Fruit fly (Drosophila melanogaster) whole organism, embryonic: ENCODE measurements around the gene SrpRalpha.

ENCODE experiments used
- Bgb ChIP-seq: fragments of 200-800 bp; sonication (Bioruptor generic); IDR thresholded peaks from 2 replicates; pipeline ENCODE4 v1.3.6; 2022; ENCODE audit warnings: missing biosample characterization, missing genetic modification characterization; ENCODE audit not compliant: partially characterized antibody
- Blimp-1 ChIP-seq: fragments of 200-800 bp; sonication (Bioruptor generic); optimal IDR thresholded peaks from 3 replicates; lab custom pipeline; 2018; ENCODE audit warnings: missing biosample characterization, missing genetic modification characterization, mild to moderate bottlenecking, moderate library complexity, missing genetic modification reagents
- CG10366 ChIP-seq: fragments of 200-800 bp; sonication (Bioruptor generic); IDR thresholded peaks from 2 replicates; pipeline ENCODE4 v1.3.6; 2022; ENCODE audit warnings: missing biosample characterization, missing genetic modification characterization
- CG11247 ChIP-seq: fragments of 200-800 bp; sonication (Bioruptor generic); IDR thresholded peaks from 2 replicates; pipeline ENCODE4 v1.3.6; 2022; ENCODE audit warnings: missing biosample characterization, missing genetic modification characterization
- CG12391 ChIP-seq: fragments of 200-800 bp; sonication (Bioruptor generic); optimal IDR thresholded peaks from 3 replicates; lab custom pipeline; 2018; ENCODE audit warnings: missing biosample characterization, mild to moderate bottlenecking, missing genetic modification characterization, moderate library complexity
- CG15011 ChIP-seq: fragments of 200-800 bp; sonication (Bioruptor generic); optimal IDR thresholded peaks from 3 replicates; lab custom pipeline; 2018; ENCODE audit warnings: missing biosample characterization, mild to moderate bottlenecking, missing genetic modification characterization
- CG16779 ChIP-seq: fragments of 200-800 bp; sonication (Bioruptor generic); IDR thresholded peaks from 2 replicates; pipeline ENCODE4 v1.3.6; 2022; ENCODE audit warnings: missing biosample characterization, missing genetic modification characterization
- CG16813 ChIP-seq: fragments of 200-800 bp; sonication (Bioruptor generic); IDR thresholded peaks from 3 replicates; pipeline ENCODE4 v1.3.6; 2022; ENCODE audit warnings: missing biosample characterization, missing genetic modification characterization; ENCODE audit not compliant: partially characterized antibody
- CG16815 ChIP-seq: fragments of 200-800 bp; sonication (Bioruptor generic); optimal IDR thresholded peaks from 3 replicates; lab custom pipeline; 2017; ENCODE audit warnings: missing biosample characterization, mild to moderate bottlenecking, missing genetic modification characterization
- CG17612 ChIP-seq: fragments of 200-800 bp; sonication (Bioruptor generic); IDR thresholded peaks from 2 replicates; pipeline ENCODE4 v1.3.6; 2022; ENCODE audit warnings: missing biosample characterization, missing genetic modification characterization
- CG1832 ChIP-seq: fragments of 200-800 bp; sonication (Bioruptor generic); optimal IDR thresholded peaks from 2 replicates; lab custom pipeline; 2017; ENCODE audit warnings: missing biosample characterization, mild to moderate bottlenecking, missing genetic modification characterization, inconsistent platforms
- CG18619 ChIP-seq: fragments of 200-800 bp; sonication (Bioruptor generic); optimal IDR thresholded peaks from 3 replicates; lab custom pipeline; 2017; ENCODE audit warnings: missing biosample characterization, mild to moderate bottlenecking, missing genetic modification characterization
- CG2678 ChIP-seq: fragments of 200-800 bp; sonication (Bioruptor generic); optimal IDR thresholded peaks from 3 replicates; lab custom pipeline; 2019; ENCODE audit warnings: missing biosample characterization, mild to moderate bottlenecking, missing genetic modification characterization, moderate library complexity
- CG2712 ChIP-seq: fragments of 200-800 bp; optimal IDR thresholded peaks from 3 replicates; lab custom pipeline; 2019; ENCODE audit warnings: missing biosample characterization, mild to moderate bottlenecking, missing genetic modification characterization, moderate library complexity
- CG3065 ChIP-seq: fragments of 200-800 bp; sonication (Bioruptor generic); optimal IDR thresholded peaks from 2 replicates; lab custom pipeline; 2016; ENCODE audit warnings: missing biosample characterization, missing genetic modification characterization
- CG34376 ChIP-seq: fragments of 200-800 bp; sonication (Bioruptor generic); optimal IDR thresholded peaks from 2 replicates; lab custom pipeline; 2018; ENCODE audit warnings: missing biosample characterization, mild to moderate bottlenecking, missing genetic modification characterization
- CG34422 ChIP-seq: fragments of 200-800 bp; sonication (Bioruptor generic); IDR thresholded peaks from 3 replicates; pipeline ENCODE4 v1.3.6; 2022; ENCODE audit warnings: missing biosample characterization, missing genetic modification characterization
- CG3838 ChIP-seq: fragments of 200-800 bp; sonication (Bioruptor generic); optimal IDR thresholded peaks from 3 replicates; lab custom pipeline; 2016; ENCODE audit warnings: missing biosample characterization, missing genetic modification characterization
- CG4617 ChIP-seq: fragments of 200-800 bp; sonication (Bioruptor generic); optimal IDR thresholded peaks from 3 replicates; lab custom pipeline; 2016; ENCODE audit warnings: missing biosample characterization, missing genetic modification characterization, borderline replicate concordance
- CG5245 ChIP-seq: fragments of 200-800 bp; sonication (Bioruptor generic); optimal IDR thresholded peaks from 3 replicates; lab custom pipeline; 2016; ENCODE audit warnings: missing biosample characterization, missing genetic modification characterization
- CG5953 ChIP-seq: fragments of 200-800 bp; sonication (Bioruptor generic); IDR thresholded peaks from 2 replicates; pipeline ENCODE4 v1.3.6; 2022; ENCODE audit warnings: missing biosample characterization, missing genetic modification characterization
- CG6175 ChIP-seq: fragments of 200-800 bp; sonication (Bioruptor generic); IDR thresholded peaks from 3 replicates; pipeline ENCODE4 v1.3.6; 2022; ENCODE audit warnings: missing biosample characterization, missing genetic modification characterization
- CG6854 ChIP-seq: fragments of 200-800 bp; sonication (Bioruptor generic); optimal IDR thresholded peaks from 3 replicates; lab custom pipeline; 2017; ENCODE audit warnings: missing biosample characterization, mild to moderate bottlenecking, missing genetic modification characterization
- Camta ChIP-seq: fragments of 200-800 bp; sonication (Bioruptor generic); optimal IDR thresholded peaks from 2 replicates; lab custom pipeline; 2016; ENCODE audit warnings: missing biosample characterization, missing genetic modification characterization
- Chrac-16 ChIP-seq: fragments of 200-800 bp; sonication (Bioruptor generic); optimal IDR thresholded peaks from 3 replicates; lab custom pipeline; 2016; ENCODE audit warnings: missing biosample characterization, missing genetic modification characterization
- CoRest ChIP-seq: fragments of 200-800 bp; sonication (Bioruptor generic); optimal IDR thresholded peaks from 3 replicates; lab custom pipeline; 2018; ENCODE audit warnings: missing biosample characterization, mild to moderate bottlenecking, missing genetic modification characterization, moderate library complexity
- Dfd ChIP-seq, 2 experiments: fragments of >200 bp; optimal IDR thresholded peaks; 2 replicates each; lab custom pipeline; 2017; ENCODE audit warnings: missing biosample characterization in 2 of 2, missing genetic modification characterization in 2 of 2
- GATAe ChIP-seq: fragments of 200-800 bp; sonication (Bioruptor generic); conservative IDR thresholded peaks from 2 replicates; pipeline ENCODE4 v1.3.6; 2022; ENCODE audit warnings: missing biosample characterization, missing genetic modification characterization
- Gug ChIP-seq: fragments of 200-800 bp; sonication (Bioruptor generic); IDR thresholded peaks from 4 replicates; pipeline ENCODE4 v1.3.6; 2022; ENCODE audit warnings: missing biosample characterization, missing genetic modification characterization
- HLH4C ChIP-seq: fragments of 200-800 bp; sonication (Bioruptor generic); IDR thresholded peaks from 3 replicates; pipeline ENCODE4 v1.3.6; 2022; ENCODE audit warnings: missing biosample characterization, missing genetic modification characterization; ENCODE audit not compliant: partially characterized antibody
- Hey ChIP-seq: fragments of 200-800 bp; sonication (Bioruptor generic); optimal IDR thresholded peaks from 3 replicates; lab custom pipeline; 2018; ENCODE audit warnings: missing biosample characterization, mild to moderate bottlenecking, missing genetic modification characterization
- bab2 ChIP-seq: fragments of 200-800 bp; sonication (Bioruptor generic); optimal IDR thresholded peaks from 2 replicates; lab custom pipeline; 2016; ENCODE audit warnings: missing biosample characterization, missing genetic modification characterization
- br ChIP-seq: fragments of >200 bp; optimal IDR thresholded peaks from 2 replicates; lab custom pipeline; 2017
- danr ChIP-seq: fragments of 200-800 bp; sonication (Bioruptor generic); IDR thresholded peaks from 2 replicates; pipeline ENCODE4 v1.3.6; 2022; ENCODE audit warnings: missing biosample characterization, missing genetic modification characterization
- dysf ChIP-seq: fragments of 200-800 bp; sonication (Bioruptor generic); IDR thresholded peaks from 3 replicates; pipeline ENCODE4 v1.3.6; 2022; ENCODE audit warnings: missing biosample characterization, missing genetic modification characterization
- gem ChIP-seq: fragments of 200-800 bp; sonication (Bioruptor generic); optimal IDR thresholded peaks from 2 replicates; lab custom pipeline; 2019; ENCODE audit warnings: missing biosample characterization, mild to moderate bottlenecking, missing genetic modification characterization, moderate library complexity
- insv ChIP-seq, 2 experiments: fragments of 200-800 bp; sonication (Bioruptor generic); optimal IDR thresholded peaks; 3 replicates each; lab custom pipeline; 2016 to 2018; ENCODE audit warnings: missing biosample characterization in 2 of 2, missing genetic modification characterization in 2 of 2
- lbe ChIP-seq: fragments of 200-800 bp; sonication (Bioruptor generic); optimal IDR thresholded peaks from 2 replicates; lab custom pipeline; 2016; ENCODE audit warnings: missing biosample characterization, mild to moderate bottlenecking, missing genetic modification characterization
- lola ChIP-seq, 3 experiments: fragments of >200 bp in 2 of 3; fragments of 200-800 bp in 1 of 3; sonication (Bioruptor generic) in 1 of 3; optimal IDR thresholded peaks; 2 replicates each; lab custom pipeline; 2017 to 2019; ENCODE audit warnings: missing biosample characterization in 3 of 3, missing genetic modification characterization in 3 of 3, mild to moderate bottlenecking in 1 of 3, moderate library complexity in 1 of 3
- nerfin-2 ChIP-seq: fragments of 200-800 bp; sonication (Bioruptor generic); IDR thresholded peaks from 2 replicates; pipeline ENCODE4 v1.3.6; 2022; ENCODE audit warnings: missing biosample characterization, missing genetic modification characterization; ENCODE audit not compliant: partially characterized antibody
- odd ChIP-seq: fragments of 200-800 bp; sonication (Bioruptor generic); optimal IDR thresholded peaks from 2 replicates; lab custom pipeline; 2017; ENCODE audit warnings: missing biosample characterization, mild to moderate bottlenecking, missing genetic modification characterization
- salm ChIP-seq: fragments of 200-800 bp; sonication (Bioruptor generic); optimal IDR thresholded peaks from 2 replicates; lab custom pipeline; 2018; ENCODE audit warnings: missing biosample characterization, mild to moderate bottlenecking, missing genetic modification characterization
- sc ChIP-seq, 3 experiments: fragments of >200 bp in 2 of 3; fragments of 200-800 bp in 1 of 3; sonication (Bioruptor generic) in 1 of 3; optimal IDR thresholded peaks; 2 replicates in 2 of 3; 3 replicates in 1 of 3; lab custom pipeline; 2017; ENCODE audit warnings: mild to moderate bottlenecking in 1 of 3, missing biosample characterization in 1 of 3, missing genetic modification characterization in 1 of 3, missing genetic modification reagents in 1 of 3
- tin ChIP-seq: fragments of 200-800 bp; sonication (Bioruptor generic); optimal IDR thresholded peaks from 3 replicates; lab custom pipeline; 2016; ENCODE audit warnings: missing biosample characterization, missing genetic modification characterization
- trem ChIP-seq: fragments of 200-800 bp; optimal IDR thresholded peaks from 3 replicates; lab custom pipeline; 2019; ENCODE audit warnings: missing biosample characterization, mild to moderate bottlenecking, missing genetic modification characterization, moderate library complexity
- unpg ChIP-seq: fragments of 200-800 bp; sonication (Bioruptor generic); optimal IDR thresholded peaks from 3 replicates; lab custom pipeline; 2018; ENCODE audit warnings: missing biosample characterization, mild to moderate bottlenecking, missing genetic modification characterization, moderate library complexity
- zf30C ChIP-seq: fragments of 200-800 bp; sonication (Bioruptor generic); optimal IDR thresholded peaks from 3 replicates; lab custom pipeline; 2018; ENCODE audit warnings: missing biosample characterization, mild to moderate bottlenecking, missing genetic modification characterization

SrpRalpha gene

DNA sequence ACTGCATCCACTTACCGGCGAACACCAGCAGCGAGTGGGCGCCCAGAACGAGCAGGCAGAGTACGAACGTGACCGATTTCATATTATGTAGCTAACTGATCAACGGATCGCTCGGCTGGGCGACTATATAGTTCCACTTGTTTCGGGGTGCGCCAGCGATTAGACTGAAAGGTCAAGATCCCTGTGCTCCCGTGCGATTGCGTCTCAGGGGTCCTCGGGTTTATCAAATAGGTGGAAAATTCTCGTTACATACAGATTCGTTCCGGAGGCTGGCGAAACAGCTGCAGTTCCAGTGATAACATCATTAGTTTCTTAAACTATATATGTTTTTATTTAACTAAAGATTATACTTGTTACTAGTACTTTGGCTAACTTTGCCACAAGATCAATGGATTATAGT is 11.3 kb upstream of the SrpRalpha start, which contains the start of gene ssp7:
TSS of gene ssp7 (minus strand) at position 101 of the 400 bp plus-strand sequence.
- TF ChIP-seq CG34376 (GFP tag; lab: Kevin White, UChicago) (peak; percentile 20), CG2678 (tag; lab: Kevin White, UChicago) (no peak)
- TF ChIP-seq, all 482 proteins: peak for 1

DNA sequence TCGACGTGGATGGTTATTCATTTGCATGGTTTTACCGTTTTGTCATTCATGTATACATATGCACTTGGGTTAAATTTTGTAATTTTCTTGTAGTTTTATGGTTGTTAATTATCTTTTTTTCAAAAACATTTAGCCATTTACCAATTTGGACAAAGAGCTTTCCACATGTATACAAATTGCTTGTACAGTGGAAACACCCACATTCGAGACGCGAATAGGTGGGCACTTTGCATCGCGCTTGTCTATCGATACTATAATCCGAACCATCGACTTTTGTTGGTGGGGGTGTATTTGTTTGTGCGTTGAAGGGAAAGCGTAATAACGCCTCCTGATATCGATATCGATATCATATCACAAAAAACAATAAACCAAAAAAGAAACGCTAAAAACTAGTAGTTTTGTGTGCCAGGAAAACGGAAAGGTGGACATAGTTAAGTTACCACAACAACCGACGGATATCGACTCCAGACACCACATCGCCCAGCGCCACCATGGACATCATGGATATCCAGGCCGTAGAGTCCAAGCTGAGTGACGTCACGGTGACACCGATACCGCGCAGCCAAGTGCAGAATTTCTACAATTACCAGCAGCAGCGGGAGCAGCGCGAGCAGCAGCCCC is 8.8 kb upstream of the SrpRalpha start, which contains the start of gene CDK2AP1:
TSS of gene CDK2AP1 (plus strand) at position 294 of the 621 bp plus-strand sequence.
- TF ChIP-seq GATAe (GFP tag; lab: Robert Waterston, UW) (no peak), CG3838 (GFP tag; lab: Kevin White, UChicago) (no peak), HLH4C (peak; percentile 87), CoRest (tag; lab: Kevin White, UChicago) (peak; percentile 19), CG6854 (GFP tag; lab: Kevin White, UChicago) (no peak), br (lab: Kevin White, UChicago) (no peak), CG12391 (tag; lab: Kevin White, UChicago) (peak; percentile 32), gem (tag; lab: Kevin White, UChicago) (no peak), CG11247 (GFP tag; lab: Robert Waterston, UW) (no peak), CG10366 (no peak), odd (GFP tag; lab: Kevin White, UChicago) (no peak), CG5953 (GFP tag; lab: Robert Waterston, UW) (no peak), CG17612 (no peak), unpg (peak; percentile 24), dysf (GFP tag; lab: Robert Waterston, UW) (peak; percentile 17; the same call in 1 of the 3 replicates), CG15011 (no peak), CG16813 (GFP tag; lab: Robert Waterston, UW) (peak; percentile 77), danr (no peak), lbe (GFP tag; lab: Kevin White, UChicago) (no peak), CG16779 (GFP tag; lab: Robert Waterston, UW) (no peak), CG5245 (no peak), bab2 (GFP tag; lab: Kevin White, UChicago) (peak; percentile 18), CG34422 (no peak), Gug (GFP tag; lab: Robert Waterston, UW) (no peak), Dfd (GFP tag; optimal IDR thresholded peaks at IDR 0.05; lab: Kevin White, UChicago) (peak in 1 of 2 experiments; percentile 55), CG2712 (peak; percentile 39), CG4617 (GFP tag; lab: Kevin White, UChicago) (peak; percentile 54), insv (GFP tag; optimal IDR thresholded peaks at IDR 0.05; lab: Kevin White, UChicago) (no peak), CG1832 (GFP tag; lab: Kevin White, UChicago) (no peak), sc (optimal IDR thresholded peaks at IDR 0.05; lab: Kevin White, UChicago) (no peak), sc (GFP tag; optimal IDR thresholded peaks at IDR 0.05; lab: Kevin White, UChicago) (no peak), nerfin-2 (GFP tag; lab: Robert Waterston, UW) (peak; percentile 72), tin (peak; percentile 27), salm (tag; lab: Kevin White, UChicago) (no peak), Hey (no peak), CG18619 (GFP tag; lab: Kevin White, UChicago) (no peak), CG3065 (no peak), CG6175 (GFP tag; lab: Robert Waterston, UW) (no peak), Camta (GFP tag; lab: Kevin White, UChicago) (no peak), lola (GFP tag; optimal IDR thresholded peaks at IDR 0.05; lab: Kevin White, UChicago) (peak in 1 of 3 experiments; percentile 78), Chrac-16 (GFP tag; lab: Kevin White, UChicago) (peak; percentile 3), CG16815 (GFP tag; lab: Kevin White, UChicago) (no peak), trem (tag; lab: Kevin White, UChicago) (peak; percentile 44), Bgb (peak; percentile 70), zf30C (GFP tag; lab: Kevin White, UChicago) (no peak), Blimp-1 (peak; percentile 8)
